Fruit fly (Drosophila melanogaster): ENCODE data around the gene CG14722.

Gene CG14722

dm6 chr3R:11764279-11764880 lies 22.7 kb downstream of the CG14722 start, which contains the start of gene Lk6 (continued):
- TF ChIP-seq ind (GFP tag; optimal IDR thresholded peaks at IDR 0.05) (no peak), B-H1 (GFP tag; IDR thresholded peaks at IDR 0.05) (no peak), ttk (GFP tag; IDR thresholded peaks at IDR 0.05) (no peak), CG18262 (tag; optimal IDR thresholded peaks at IDR 0.05) (peak; percentile 43), HmgZ (tag; optimal IDR thresholded peaks at IDR 0.05) (peak; percentile 93), tgo (GFP tag; IDR thresholded peaks at IDR 0.05) (no peak), CG13624 (GFP tag; optimal IDR thresholded peaks at IDR 0.05) (peak; percentile 60), pfk (GFP tag; optimal IDR thresholded peaks at IDR 0.05) (peak; percentile 43), sens (GFP tag) (peak; percentile 72), Optix (GFP tag; IDR thresholded peaks at IDR 0.05) (no peak), ara (GFP tag; IDR thresholded peaks at IDR 0.05) (no peak), Ravus (GFP tag; IDR thresholded peaks at IDR 0.05) (no peak), Dp (GFP tag; optimal IDR thresholded peaks at IDR 0.05) (peak; percentile 99), CG10565 (GFP tag; optimal IDR thresholded peaks at IDR 0.05) (no peak), eyg (GFP tag; optimal IDR thresholded peaks at IDR 0.05) (no peak), Drgx (GFP tag; IDR thresholded peaks at IDR 0.05) (no peak), bab2 (GFP tag; optimal IDR thresholded peaks at IDR 0.05) (peak; percentile 16)

- no peak for TF ChIP-seq Six4 (GFP tag; optimal IDR thresholded peaks at IDR 0.05)
- no peak for TF ChIP-seq Dek (tag; optimal IDR thresholded peaks at IDR 0.05)
- TF ChIP-seq Optix (GFP tag; IDR thresholded peaks at IDR 0.05), result no peak
- no peak for TF ChIP-seq nerfin-2 (GFP tag; IDR thresholded peaks at IDR 0.05; ENCODE audit: partially characterized antibody)
- no peak for TF ChIP-seq Rfx (GFP tag; IDR thresholded peaks at IDR 0.05)
- TF ChIP-seq Hr78 (GFP tag; optimal IDR thresholded peaks at IDR 0.05), result no peak
- TF ChIP-seq HLH54F (GFP tag; optimal IDR thresholded peaks at IDR 0.05), result no peak
- TF ChIP-seq sens (GFP tag), result peak; percentile 43
- TF ChIP-seq Deaf1 (tag; optimal IDR thresholded peaks at IDR 0.05), result peak; percentile 69
- TF ChIP-seq abd-A (tag; optimal IDR thresholded peaks at IDR 0.05), result peak; percentile 76
- TF ChIP-seq sisA (GFP tag; IDR thresholded peaks at IDR 0.05), result no peak
- peak; percentile 63 for TF ChIP-seq Med (GFP tag)
- no peak for TF ChIP-seq NC2β (GFP tag; optimal IDR thresholded peaks at IDR 0.05)
- no peak for TF ChIP-seq tgo (GFP tag; IDR thresholded peaks at IDR 0.05)
- no peak for TF ChIP-seq cas (GFP tag; IDR thresholded peaks at IDR 0.05)
- no peak for TF ChIP-seq fd3F (GFP tag; optimal IDR thresholded peaks at IDR 0.05)
- TF ChIP-seq CG13894 (tag; optimal IDR thresholded peaks at IDR 0.05), result peak; percentile 68
- no peak for TF ChIP-seq CG31365 (tag; optimal IDR thresholded peaks at IDR 0.05)
- no peak for TF ChIP-seq slp2 (GFP tag; optimal IDR thresholded peaks at IDR 0.05)
- no peak for TF ChIP-seq nom (GFP tag; optimal IDR thresholded peaks at IDR 0.05)
- TF ChIP-seq sna (GFP tag; IDR thresholded peaks at IDR 0.05; ENCODE audit: partially characterized antibody), result no peak
- no peak for TF ChIP-seq ap (GFP tag; IDR thresholded peaks at IDR 0.05)
- TF ChIP-seq CG9817 (tag; optimal IDR thresholded peaks at IDR 0.05), result no peak
- no peak for TF ChIP-seq ara (GFP tag; IDR thresholded peaks at IDR 0.05)
- no peak for TF ChIP-seq her (GFP tag; optimal IDR thresholded peaks at IDR 0.05)
- TF ChIP-seq crol (GFP tag; IDR thresholded peaks at IDR 0.05), result peak; percentile 76
- TF ChIP-seq Ptx1 (GFP tag; IDR thresholded peaks at IDR 0.05), result no peak
- TF ChIP-seq CG7963 (GFP tag; IDR thresholded peaks at IDR 0.05; ENCODE audit: partially characterized antibody), result no peak
- TF ChIP-seq ftz-f1 (GFP tag; optimal IDR thresholded peaks at IDR 0.05), result peak; percentile 14
- no peak for TF ChIP-seq CG8924 (tag; optimal IDR thresholded peaks at IDR 0.05)
- no peak for TF ChIP-seq CG2678 (tag; optimal IDR thresholded peaks at IDR 0.05)
- no peak for TF ChIP-seq nerfin-1 (tag; optimal IDR thresholded peaks at IDR 0.05)
- no peak for TF ChIP-seq CG31224 (GFP tag; IDR thresholded peaks at IDR 0.05)
- TF ChIP-seq gro (GFP tag; optimal IDR thresholded peaks at IDR 0.05), result no peak
- no peak for TF ChIP-seq odd (GFP tag; optimal IDR thresholded peaks at IDR 0.05)
- TF ChIP-seq ATbp (GFP tag; optimal IDR thresholded peaks at IDR 0.05), result no peak
- no peak for TF ChIP-seq gce (GFP tag; IDR thresholded peaks at IDR 0.05)
These were observed 29.0 kb downstream of the CG14722 start for dm6 chr3R:11770733-11771132.
